Fruit fly (Drosophila melanogaster) whole organism, prepupa: ENCODE results near the gene CG13071.
A peak's percentile ranks its signal among the peaks of the same experiment; 100 is the strongest.

Source experiments
- CG10631 ChIP-seq: fragments of 200-800 bp; sonication (Bioruptor generic); optimal IDR thresholded peaks from 2 replicates; lab custom pipeline; 2016; ENCODE audit warnings: missing biosample characterization, missing genetic modification characterization
- CG10669 ChIP-seq: fragments of 200-800 bp; sonication (Bioruptor generic); optimal IDR thresholded peaks from 3 replicates; lab custom pipeline; 2018; ENCODE audit warnings: missing biosample characterization, mild to moderate bottlenecking, missing genetic modification characterization, moderate library complexity
- CG11294 ChIP-seq: fragments of 200-800 bp; sonication (Bioruptor generic); IDR thresholded peaks from 2 replicates; pipeline ENCODE4 v1.3.6; 2022; ENCODE audit warnings: missing biosample characterization, missing genetic modification characterization
- CG11902 ChIP-seq: fragments of 200-800 bp; sonication (Bioruptor generic); optimal IDR thresholded peaks from 3 replicates; lab custom pipeline; 2016; ENCODE audit warnings: missing biosample characterization, missing genetic modification characterization
- CG15336 ChIP-seq: fragments of 200-800 bp; sonication (Bioruptor generic); IDR thresholded peaks from 2 replicates; pipeline ENCODE4 v1.3.6; 2022; ENCODE audit warnings: missing biosample characterization, missing genetic modification characterization
- CG3032 ChIP-seq: fragments of 200-800 bp; optimal IDR thresholded peaks from 2 replicates; lab custom pipeline; 2019; ENCODE audit warnings: missing biosample characterization, mild to moderate bottlenecking, missing genetic modification characterization, moderate library complexity
- CG31627 ChIP-seq: fragments of 200-800 bp; sonication (Bioruptor generic); optimal IDR thresholded peaks from 3 replicates; lab custom pipeline; 2016; ENCODE audit warnings: missing biosample characterization, missing genetic modification characterization
- CG32006 ChIP-seq: fragments of 200-800 bp; sonication (Bioruptor generic); optimal IDR thresholded peaks from 3 replicates; lab custom pipeline; 2017; ENCODE audit warnings: missing biosample characterization, mild to moderate bottlenecking, missing genetic modification characterization
- CG3919 ChIP-seq: fragments of 200-800 bp; sonication (Bioruptor generic); optimal IDR thresholded peaks from 3 replicates; lab custom pipeline; 2016; ENCODE audit warnings: missing biosample characterization, missing genetic modification characterization
- CG6163 ChIP-seq: fragments of 200-800 bp; sonication (Bioruptor generic); IDR thresholded peaks from 3 replicates; pipeline ENCODE4 v1.3.6; 2022; ENCODE audit warnings: missing biosample characterization, missing genetic modification characterization
- CG6808 ChIP-seq: fragments of 200-800 bp; sonication (Bioruptor generic); optimal IDR thresholded peaks from 3 replicates; lab custom pipeline; 2017; ENCODE audit warnings: missing biosample characterization, missing genetic modification characterization, mild to moderate bottlenecking, moderate library complexity, missing genetic modification reagents
- CG6854 ChIP-seq: fragments of 200-800 bp; sonication (Bioruptor generic); optimal IDR thresholded peaks from 2 replicates; lab custom pipeline; 2017; ENCODE audit warnings: missing biosample characterization, mild to moderate bottlenecking, missing genetic modification characterization
- CG7368 ChIP-seq: fragments of 200-800 bp; sonication (Bioruptor generic); optimal IDR thresholded peaks from 3 replicates; lab custom pipeline; 2016; ENCODE audit warnings: missing biosample characterization, missing genetic modification characterization
- CG9139 ChIP-seq: fragments of 200-800 bp; sonication (Bioruptor generic); optimal IDR thresholded peaks from 3 replicates; lab custom pipeline; 2017; ENCODE audit warnings: missing biosample characterization, mild to moderate bottlenecking, missing genetic modification characterization
- Eip75B ChIP-seq: fragments of 200-800 bp; sonication (Bioruptor generic); optimal IDR thresholded peaks from 3 replicates; lab custom pipeline; 2016; ENCODE audit warnings: missing biosample characterization, missing genetic modification characterization
- Eip78C ChIP-seq: fragments of 200-800 bp; sonication (Bioruptor generic); peaks from one replicate; lab custom pipeline; 2016; ENCODE audit warnings: missing biosample characterization, missing genetic modification characterization
- Eip93F ChIP-seq: fragments of 200-800 bp; sonication (Bioruptor generic); optimal IDR thresholded peaks from 2 replicates; lab custom pipeline; 2016; ENCODE audit warnings: missing biosample characterization, mild to moderate bottlenecking, missing genetic modification characterization
- Ets21C ChIP-seq: fragments of 200-800 bp; sonication (Bioruptor generic); optimal IDR thresholded peaks from 3 replicates; lab custom pipeline; 2016; ENCODE audit warnings: missing biosample characterization, missing genetic modification characterization
- Ets96B ChIP-seq: fragments of 200-800 bp; optimal IDR thresholded peaks from 2 replicates; lab custom pipeline; 2019; ENCODE audit warnings: missing biosample characterization, mild to moderate bottlenecking, missing genetic modification characterization, moderate library complexity
- Hr38 ChIP-seq: sonication (Bioruptor generic); optimal IDR thresholded peaks from 2 replicates; lab custom pipeline; 2016; ENCODE audit warnings: missing biosample characterization, missing genetic modification characterization
- Hr4 ChIP-seq: fragments of 200-800 bp; sonication (Bioruptor generic); optimal IDR thresholded peaks from 3 replicates; lab custom pipeline; 2016; ENCODE audit warnings: missing biosample characterization, missing genetic modification characterization
- OdsH ChIP-seq: fragments of 200-800 bp; sonication (Bioruptor generic); optimal IDR thresholded peaks from 3 replicates; lab custom pipeline; 2016; ENCODE audit warnings: missing biosample characterization, missing genetic modification characterization
- Sox102F ChIP-seq: fragments of 200-800 bp; sonication (Bioruptor generic); optimal IDR thresholded peaks from 2 replicates; lab custom pipeline; 2016; ENCODE audit warnings: missing biosample characterization, mild to moderate bottlenecking, missing genetic modification characterization
- Sox14 ChIP-seq: fragments of 200-800 bp; sonication (Bioruptor generic); optimal IDR thresholded peaks from 3 replicates; lab custom pipeline; 2016; ENCODE audit warnings: missing biosample characterization, missing genetic modification characterization
- achi ChIP-seq: fragments of 200-800 bp; sonication (Bioruptor generic); optimal IDR thresholded peaks from 3 replicates; lab custom pipeline; 2016; ENCODE audit warnings: missing biosample characterization, missing genetic modification characterization
- acj6 ChIP-seq: fragments of 200-800 bp; sonication (Bioruptor generic); optimal IDR thresholded peaks from 3 replicates; lab custom pipeline; 2016; ENCODE audit warnings: missing biosample characterization, missing genetic modification characterization
- cyc ChIP-seq: fragments of 200-800 bp; sonication (Bioruptor generic); optimal IDR thresholded peaks from 3 replicates; lab custom pipeline; 2016; ENCODE audit warnings: missing biosample characterization, missing genetic modification characterization
- dac ChIP-seq: fragments of 200-800 bp; sonication (Bioruptor generic); optimal IDR thresholded peaks from 2 replicates; lab custom pipeline; 2017; ENCODE audit warnings: missing biosample characterization, mild to moderate bottlenecking, missing genetic modification characterization
- dsx ChIP-seq: fragments of 200-800 bp; optimal IDR thresholded peaks from 3 replicates; lab custom pipeline; 2019; ENCODE audit warnings: missing biosample characterization, mild to moderate bottlenecking, missing genetic modification characterization, moderate library complexity; ENCODE audit not compliant: poor library complexity, severe bottlenecking
- esn ChIP-seq: fragments of 200-800 bp; sonication (Bioruptor generic); optimal IDR thresholded peaks from 2 replicates; lab custom pipeline; 2016; ENCODE audit warnings: missing biosample characterization, mild to moderate bottlenecking, missing genetic modification characterization, moderate library complexity
- fd59A ChIP-seq: fragments of 200-800 bp; sonication (Bioruptor generic); optimal IDR thresholded peaks from 2 replicates; lab custom pipeline; 2017; ENCODE audit warnings: missing biosample characterization, mild to moderate bottlenecking, missing genetic modification characterization, missing genetic modification reagents
- fd85E ChIP-seq: fragments of 200-800 bp; sonication (Bioruptor generic); optimal IDR thresholded peaks from 3 replicates; lab custom pipeline; 2016; ENCODE audit warnings: missing biosample characterization, missing genetic modification characterization
- fkh ChIP-seq: fragments of 200-800 bp; sonication (Bioruptor generic); optimal IDR thresholded peaks from 3 replicates; lab custom pipeline; 2017; ENCODE audit warnings: missing biosample characterization, mild to moderate bottlenecking, missing genetic modification characterization, moderate library complexity
- lz ChIP-seq: fragments of 200-800 bp; sonication (Bioruptor generic); optimal IDR thresholded peaks from 3 replicates; lab custom pipeline; 2016; ENCODE audit warnings: missing biosample characterization, missing genetic modification characterization
- pdm3 ChIP-seq: fragments of 200-800 bp; sonication (Bioruptor generic); optimal IDR thresholded peaks from 3 replicates; lab custom pipeline; 2016; ENCODE audit warnings: missing biosample characterization, missing genetic modification characterization
- salr ChIP-seq, 2 experiments: fragments of 200-800 bp; sonication (Bioruptor generic); optimal IDR thresholded peaks; 3 replicates each; lab custom pipeline; 2016 to 2018; ENCODE audit warnings: missing biosample characterization in 2 of 2, missing genetic modification characterization in 2 of 2, mild to moderate bottlenecking in 1 of 2
- spab ChIP-seq: fragments of 200-800 bp; sonication (Bioruptor generic); optimal IDR thresholded peaks from 2 replicates; lab custom pipeline; 2017; ENCODE audit warnings: missing biosample characterization, mild to moderate bottlenecking, missing genetic modification characterization, missing genetic modification reagents
- ss ChIP-seq, 2 experiments: fragments of 200-800 bp; sonication (Bioruptor generic); optimal IDR thresholded peaks; 2 replicates in 1 of 2; 3 replicates in 1 of 2; lab custom pipeline; 2017 to 2018; ENCODE audit warnings: mild to moderate bottlenecking in 2 of 2, missing biosample characterization in 2 of 2, missing genetic modification characterization in 2 of 2, moderate library complexity in 1 of 2
- svp ChIP-seq: fragments of 200-800 bp; sonication (Bioruptor generic); peaks from one replicate; lab custom pipeline; 2016; ENCODE audit warnings: missing biosample characterization, missing genetic modification characterization
- topi ChIP-seq: fragments of 200-800 bp; sonication (Bioruptor generic); optimal IDR thresholded peaks from 3 replicates; lab custom pipeline; 2016; ENCODE audit warnings: missing biosample characterization, missing genetic modification characterization
- vri ChIP-seq: fragments of 200-800 bp; sonication (Bioruptor generic); optimal IDR thresholded peaks from 3 replicates; lab custom pipeline; 2016; ENCODE audit warnings: missing biosample characterization, mild to moderate bottlenecking, missing genetic modification characterization

Gene CG13071

dm6 chr3L:16228659-16229205 is 33.8 kb upstream of the CG13071 start, which contains the start of gene Tmx3 (continued):
- no peak for TF ChIP-seq Hr38
- TF ChIP-seq CG6163 (GFP tag; lab: Robert Waterston, UW): peak; percentile 93; the same call in 2 of the 3 replicates
- TF ChIP-seq OdsH: peak; percentile 89
- TF ChIP-seq fd59A (GFP tag; lab: Kevin White, UChicago): peak; percentile 52
- TF ChIP-seq CG6854 (GFP tag; lab: Kevin White, UChicago): no peak
- TF ChIP-seq CG7368: peak; percentile 39
- TF ChIP-seq CG31627 (GFP tag; lab: Kevin White, UChicago): peak; percentile 74
- peak; percentile 71 for TF ChIP-seq CG10669 (GFP tag; lab: Kevin White, UChicago)
- peak; percentile 89 for TF ChIP-seq CG3032 (tag; lab: Kevin White, UChicago)
- TF ChIP-seq achi (GFP tag; lab: Kevin White, UChicago): peak; percentile 78
- peak; percentile 98 for TF ChIP-seq fkh
- TF ChIP-seq pdm3 (GFP tag; lab: Kevin White, UChicago): peak; percentile 80
- TF ChIP-seq CG15336: peak; percentile 85
- TF ChIP-seq svp (GFP tag; lab: Kevin White, UChicago): peak; percentile 90
- TF ChIP-seq CG32006: peak; percentile 86
- peak; percentile 83 for TF ChIP-seq esn
- peak; percentile 83 for TF ChIP-seq dsx (GFP tag; lab: Kevin White, UChicago)
- no peak for TF ChIP-seq fd85E
- TF ChIP-seq salr (GFP tag; optimal IDR thresholded peaks at IDR 0.05; lab: Kevin White, UChicago): peak; percentile 50 to 87
- peak; percentile 87 for TF ChIP-seq CG11294 (GFP tag; lab: Robert Waterston, UW)
- TF ChIP-seq Eip78C: peak; percentile 92
- peak; percentile 74 for TF ChIP-seq cyc (GFP tag; lab: Kevin White, UChicago)
- peak; percentile 64 for TF ChIP-seq CG11902 (GFP tag; lab: Kevin White, UChicago)
- peak; percentile 29 for TF ChIP-seq Eip93F (GFP tag; lab: Kevin White, UChicago)
- peak; percentile 65 for TF ChIP-seq dac (GFP tag; lab: Kevin White, UChicago)
- peak; percentile 60 for TF ChIP-seq Ets21C
- no peak for TF ChIP-seq vri (GFP tag; lab: Kevin White, UChicago)
- peak; percentile 86 for TF ChIP-seq acj6 (GFP tag; lab: Kevin White, UChicago)
- no peak for TF ChIP-seq spab
- peak; percentile 74 for TF ChIP-seq Hr4 (GFP tag; lab: Kevin White, UChicago)
- peak; percentile 91 for TF ChIP-seq CG10631 (GFP tag; lab: Kevin White, UChicago)
- TF ChIP-seq Ets96B (tag; lab: Kevin White, UChicago): peak; percentile 86

- TF ChIP-seq dsx (GFP tag; lab: Kevin White, UChicago): peak; percentile 48
- peak in 1 of 2 experiments; percentile 2 for TF ChIP-seq salr (GFP tag; optimal IDR thresholded peaks at IDR 0.05; lab: Kevin White, UChicago)
- peak; percentile 11 for TF ChIP-seq CG10669 (GFP tag; lab: Kevin White, UChicago)
- no peak for TF ChIP-seq achi (GFP tag; lab: Kevin White, UChicago)
- no peak for TF ChIP-seq OdsH
- no peak for TF ChIP-seq CG3919 (GFP tag; lab: Kevin White, UChicago)
- TF ChIP-seq CG6808: peak; percentile 24
- no peak for TF ChIP-seq Hr4 (GFP tag; lab: Kevin White, UChicago)
- no peak for TF ChIP-seq CG9139
- TF ChIP-seq Eip75B (GFP tag; lab: Kevin White, UChicago): peak; percentile 7
- TF ChIP-seq Sox102F (GFP tag; lab: Kevin White, UChicago): no peak
- TF ChIP-seq svp (GFP tag; lab: Kevin White, UChicago): peak; percentile 85
- peak; percentile 18 for TF ChIP-seq esn
- TF ChIP-seq Sox14: peak; percentile 77
- peak; percentile 56 for TF ChIP-seq CG3032 (tag; lab: Kevin White, UChicago)
- peak; percentile 17 for TF ChIP-seq Ets96B (tag; lab: Kevin White, UChicago)
- TF ChIP-seq fkh: peak; percentile 88
- no peak for TF ChIP-seq lz
- TF ChIP-seq ss (GFP tag; optimal IDR thresholded peaks at IDR 0.05; lab: Kevin White, UChicago): peak; percentile 11 to 26
- peak; percentile 60 for TF ChIP-seq Eip78C
- peak; percentile 7 for TF ChIP-seq topi (GFP tag; lab: Kevin White, UChicago)
Measured at dm6 chr3L:16231857-16232256, 30.7 kb upstream of the CG13071 start, which contains the start of the genes PDCD-5 and MED10. TSS of gene PDCD-5 (minus strand) at chr3L:16232038. TSS of gene MED10 (plus strand) at chr3L:16232084.
